Worm (Caenorhabditis elegans) whole organism, mixed stage, embryonic: ENCODE results near the gene C03F11.2.
A peak's percentile ranks its signal among the peaks of the same experiment; 100 is the strongest.

ENCODE experiments used
- bed-3 ChIP-seq: fragments of 200-800 bp; sonication (Bioruptor generic); optimal IDR thresholded peaks from 3 replicates; lab custom pipeline; 2018; ENCODE audit warnings: mild to moderate bottlenecking, missing genetic modification characterization, moderate library complexity, missing compliant biosample characterization
- ceh-39 ChIP-seq: fragments of 150-350 bp; optimal IDR thresholded peaks from 2 replicates; lab custom pipeline; 2014; ENCODE audit warnings: missing biosample characterization, missing genetic modification characterization
- ceh-43 ChIP-seq: fragments of 200-800 bp; sonication (Bioruptor generic); optimal IDR thresholded peaks from 2 replicates; lab custom pipeline; 2018; ENCODE audit warnings: mild to moderate bottlenecking, missing genetic modification characterization, moderate library complexity, missing compliant biosample characterization
- ceh-83 ChIP-seq: fragments of 200-800 bp; sonication (Bioruptor generic); optimal IDR thresholded peaks from 2 replicates; lab custom pipeline; 2018; ENCODE audit warnings: mild to moderate bottlenecking, missing genetic modification characterization, missing compliant biosample characterization
- ces-1 ChIP-seq: fragments of 150-350 bp; optimal IDR thresholded peaks from 2 replicates; lab custom pipeline; 2014; ENCODE audit warnings: missing biosample characterization, missing genetic modification reagents, missing genetic modification characterization
- cnd-1 ChIP-seq: fragments of 200-800 bp; sonication (Bioruptor generic); optimal IDR thresholded peaks from 2 replicates; lab custom pipeline; 2018; ENCODE audit warnings: mild to moderate bottlenecking, missing genetic modification characterization, missing compliant biosample characterization
- drap-1 ChIP-seq: fragments of 200-800 bp; sonication (Bioruptor generic); optimal IDR thresholded peaks from 3 replicates; lab custom pipeline; 2018; ENCODE audit warnings: mild to moderate bottlenecking, missing genetic modification characterization, missing compliant biosample characterization
- elt-1 ChIP-seq: sonication (generic microtip); optimal IDR thresholded peaks from 2 replicates; lab custom pipeline; 2017; ENCODE audit warnings: missing genetic modification characterization, mild to moderate bottlenecking, missing compliant biosample characterization, antibody characterized with exemption, moderate library complexity, borderline replicate concordance; ENCODE audit not compliant: insufficient read depth
- elt-3 ChIP-seq: fragments of 150-350 bp; optimal IDR thresholded peaks from 2 replicates; lab custom pipeline; 2014; ENCODE audit warnings: missing biosample characterization, missing genetic modification characterization
- flh-1 ChIP-seq: fragments of 200-800 bp; sonication (Bioruptor generic); optimal IDR thresholded peaks from 2 replicates; lab custom pipeline; 2018; ENCODE audit warnings: mild to moderate bottlenecking, missing genetic modification characterization, moderate library complexity, missing compliant biosample characterization
- ham-2 ChIP-seq: fragments of 200-800 bp; sonication (Bioruptor generic); optimal IDR thresholded peaks from 2 replicates; lab custom pipeline; 2018; ENCODE audit warnings: mild to moderate bottlenecking, missing genetic modification characterization, missing compliant biosample characterization
- hlh-1 ChIP-seq: fragments of 150-350 bp; optimal IDR thresholded peaks from 2 replicates; lab custom pipeline; 2014; ENCODE audit warnings: missing biosample characterization, missing genetic modification reagents, missing genetic modification characterization
- lin-13 ChIP-seq: fragments of 150-350 bp; optimal IDR thresholded peaks from 2 replicates; lab custom pipeline; 2014; ENCODE audit warnings: missing biosample characterization, missing genetic modification characterization
- lin-32 ChIP-seq: fragments of 200-800 bp; sonication (Bioruptor generic); optimal IDR thresholded peaks from 2 replicates; lab custom pipeline; 2018; ENCODE audit warnings: mild to moderate bottlenecking, missing genetic modification characterization, missing compliant biosample characterization
- lsy-2 ChIP-seq: fragments of 150-350 bp; optimal IDR thresholded peaks from 2 replicates; lab custom pipeline; 2014; ENCODE audit warnings: missing biosample characterization, missing genetic modification characterization
- mab-5 ChIP-seq: fragments of 150-350 bp; optimal IDR thresholded peaks from 2 replicates; lab custom pipeline; 2014; ENCODE audit warnings: missing biosample characterization, missing genetic modification characterization
- mep-1 ChIP-seq: fragments of 150-350 bp; optimal IDR thresholded peaks from 2 replicates; lab custom pipeline; 2017; ENCODE audit warnings: missing biosample characterization, missing genetic modification reagents, missing genetic modification characterization, inconsistent platforms
- mls-2 ChIP-seq: sonication (generic microtip); optimal IDR thresholded peaks from 2 replicates; lab custom pipeline; 2016; ENCODE audit warnings: mild to moderate bottlenecking, missing genetic modification characterization, moderate library complexity, missing compliant biosample characterization
- nhr-12 ChIP-seq: fragments of 150-350 bp; optimal IDR thresholded peaks from 2 replicates; lab custom pipeline; 2014; ENCODE audit warnings: missing biosample characterization, missing genetic modification characterization
- nhr-2 ChIP-seq: fragments of 150-350 bp; optimal IDR thresholded peaks from 2 replicates; lab custom pipeline; 2014; ENCODE audit warnings: missing biosample characterization, missing genetic modification characterization
- nhr-237 ChIP-seq: fragments of 150-350 bp; optimal IDR thresholded peaks from 2 replicates; lab custom pipeline; 2014; ENCODE audit warnings: missing biosample characterization, missing genetic modification characterization
- nhr-28 ChIP-seq: fragments of 150-350 bp; optimal IDR thresholded peaks from 2 replicates; lab custom pipeline; 2014; ENCODE audit warnings: missing biosample characterization, missing genetic modification characterization
- nhr-76 ChIP-seq: sonication (generic microtip); optimal IDR thresholded peaks from 2 replicates; lab custom pipeline; 2017; ENCODE audit warnings: missing biosample characterization, missing genetic modification characterization
- pha-4 ChIP-seq: fragments of 150-350 bp; optimal IDR thresholded peaks from 2 replicates; lab custom pipeline; 2018; ENCODE audit warnings: missing biosample characterization, missing genetic modification reagents, missing genetic modification characterization
- sem-2 ChIP-seq: fragments of 200-800 bp; sonication (Bioruptor generic); optimal IDR thresholded peaks from 2 replicates; lab custom pipeline; 2018; ENCODE audit warnings: mild to moderate bottlenecking, missing genetic modification characterization, missing compliant biosample characterization
- snpc-4 ChIP-seq: fragments of 150-350 bp; optimal IDR thresholded peaks from 2 replicates; lab custom pipeline; 2014; ENCODE audit warnings: missing biosample characterization, missing genetic modification characterization
- sptf-1 ChIP-seq: sonication (generic microtip); optimal IDR thresholded peaks from 2 replicates; lab custom pipeline; 2017; ENCODE audit warnings: mild to moderate bottlenecking, missing genetic modification characterization, moderate library complexity, missing compliant biosample characterization
- tbx-8 ChIP-seq: fragments of 200-800 bp; sonication (Bioruptor generic); optimal IDR thresholded peaks from 2 replicates; lab custom pipeline; 2018; ENCODE audit warnings: mild to moderate bottlenecking, missing genetic modification characterization, moderate library complexity, missing compliant biosample characterization
- unc-120 ChIP-seq: sonication (generic microtip); optimal IDR thresholded peaks from 2 replicates; lab custom pipeline; 2017; ENCODE audit warnings: missing genetic modification characterization, missing compliant biosample characterization; ENCODE audit not compliant: poor library complexity, severe bottlenecking
- unc-39 ChIP-seq: fragments of 150-350 bp; optimal IDR thresholded peaks from 2 replicates; lab custom pipeline; 2014; ENCODE audit warnings: missing biosample characterization, missing genetic modification characterization
- zip-8 ChIP-seq: fragments of 150-350 bp; optimal IDR thresholded peaks from 2 replicates; lab custom pipeline; 2014; ENCODE audit warnings: missing biosample characterization, missing genetic modification characterization
- ztf-11 ChIP-seq: fragments of 150-350 bp; optimal IDR thresholded peaks from 2 replicates; lab custom pipeline; 2014; ENCODE audit warnings: missing biosample characterization, missing genetic modification characterization

C03F11.2 gene

ce11 chrX:5368220-5368619, 29.0 kb downstream of the C03F11.2 start, which contains the start of gene jkk-1:
jkk-1 (plus strand) TSS chrX:5368468.
- TF ChIP-seq mls-2 (tag; lab: Kevin White, UChicago): peak; percentile 65
- TF ChIP-seq drap-1: peak; percentile 33
- peak; percentile 36 for TF ChIP-seq sptf-1 (tag; lab: Kevin White, UChicago)
- TF ChIP-seq elt-1 (tag; lab: Kevin White, UChicago): no peak
- TF ChIP-seq ces-1 (GFP tag; lab: Kevin White, UChicago): peak; percentile 29
- no peak for TF ChIP-seq nhr-237 (tag; lab: Kevin White, UChicago)
- TF ChIP-seq flh-1 (GFP tag; lab: Kevin White, UChicago): no peak
- TF ChIP-seq, all 35 proteins: peak for 4

ce11 chrX:5366613-5367012, 30.6 kb downstream of the C03F11.2 start:
- TF ChIP-seq unc-120 (tag; lab: Kevin White, UChicago) (no peak), zip-8 (peak; percentile 98)

- TF ChIP-seq ces-1 (GFP tag; lab: Kevin White, UChicago) (no peak), sptf-1 (tag; lab: Kevin White, UChicago) (no peak)
Observed at ce11 chrX:5365437-5365836, 31.8 kb downstream of the C03F11.2 start, which contains the start of gene F35C8.5. F35C8.5 (plus strand) TSS chrX:5365813.

ce11 chrX:5364222-5364621, 33.0 kb downstream of the C03F11.2 start, which contains the start of gene chtl-1:
chtl-1 (minus strand) TSS chrX:5364322.
- TF ChIP-seq ceh-39 (tag; lab: Kevin White, UChicago): no peak
- no peak for TF ChIP-seq cnd-1
- no peak for TF ChIP-seq mep-1 (tag; lab: Kevin White, UChicago)
- no peak for TF ChIP-seq nhr-237 (tag; lab: Kevin White, UChicago)
- TF ChIP-seq bed-3 (GFP tag; lab: Kevin White, UChicago): no peak
- no peak for TF ChIP-seq unc-120 (tag; lab: Kevin White, UChicago)
- TF ChIP-seq ces-1 (GFP tag; lab: Kevin White, UChicago): no peak
- no peak for TF ChIP-seq elt-3
- TF ChIP-seq sptf-1 (tag; lab: Kevin White, UChicago): no peak
- TF ChIP-seq nhr-28 (tag; lab: Kevin White, UChicago): no peak
- no peak for TF ChIP-seq ceh-83
- TF ChIP-seq nhr-2 (tag; lab: Kevin White, UChicago): no peak

- peak; percentile 38 for TF ChIP-seq cnd-1
- TF ChIP-seq pha-4 (tag; lab: Kevin White, UChicago): peak; percentile 54
- TF ChIP-seq nhr-2 (tag; lab: Kevin White, UChicago): peak; percentile 30
- peak; percentile 11 for TF ChIP-seq sptf-1 (tag; lab: Kevin White, UChicago)
- TF ChIP-seq mls-2 (tag; lab: Kevin White, UChicago): no peak
- TF ChIP-seq sem-2 (GFP tag; lab: Kevin White, UChicago): no peak
- peak; percentile 42 for TF ChIP-seq ham-2 (GFP tag; lab: Kevin White, UChicago)
- peak; percentile 17 for TF ChIP-seq ztf-11 (tag; lab: Kevin White, UChicago)
Observed at ce11 chrX:5360682-5361081, 36.5 kb downstream of the C03F11.2 start.

ce11 chrX:5355253-5355652, 41.9 kb downstream of the C03F11.2 start:
- TF ChIP-seq ceh-43 (no peak), nhr-2 (tag; lab: Kevin White, UChicago) (no peak), lin-32 (no peak), pha-4 (tag; lab: Kevin White, UChicago) (no peak), mab-5 (tag; lab: Kevin White, UChicago) (no peak), nhr-237 (tag; lab: Kevin White, UChicago) (no peak), ceh-39 (tag; lab: Kevin White, UChicago) (no peak), unc-120 (tag; lab: Kevin White, UChicago) (no peak)

ce11 chrX:5354022-5354876, 43.0 kb downstream of the C03F11.2 start, which contains the start of gene pfn-2:
pfn-2 (minus strand) TSS chrX:5354072.
- TF ChIP-seq elt-3: no peak
- TF ChIP-seq lin-13 (tag; lab: Kevin White, UChicago): no peak
- no peak for TF ChIP-seq ces-1 (GFP tag; lab: Kevin White, UChicago)
- no peak for TF ChIP-seq nhr-28 (tag; lab: Kevin White, UChicago)
- TF ChIP-seq nhr-12: no peak
- TF ChIP-seq elt-1 (tag; lab: Kevin White, UChicago): no peak
- no peak for TF ChIP-seq flh-1 (GFP tag; lab: Kevin White, UChicago)
- TF ChIP-seq ztf-11 (tag; lab: Kevin White, UChicago): no peak
- TF ChIP-seq mep-1 (tag; lab: Kevin White, UChicago): no peak
- no peak for TF ChIP-seq nhr-2 (tag; lab: Kevin White, UChicago)
- TF ChIP-seq nhr-237 (tag; lab: Kevin White, UChicago): no peak
- no peak for TF ChIP-seq lsy-2 (tag; lab: Kevin White, UChicago)
- TF ChIP-seq ceh-43: no peak
- TF ChIP-seq pha-4 (tag; lab: Kevin White, UChicago): no peak
- TF ChIP-seq zip-8: no peak
- peak; percentile 57 for TF ChIP-seq cnd-1
- no peak for TF ChIP-seq nhr-76
- no peak for TF ChIP-seq ceh-39 (tag; lab: Kevin White, UChicago)
- no peak for TF ChIP-seq unc-39 (tag; lab: Kevin White, UChicago)
- TF ChIP-seq mls-2 (tag; lab: Kevin White, UChicago): peak; percentile 75
- TF ChIP-seq snpc-4 (tag; lab: Kevin White, UChicago): no peak
- TF ChIP-seq hlh-1 (tag; lab: Kevin White, UChicago): no peak
- TF ChIP-seq tbx-8 (GFP tag; lab: Kevin White, UChicago): no peak
